Fruit fly (Drosophila melanogaster): ENCODE results near the gene CG43155.

- TF ChIP-seq CG10959 (GFP tag; IDR thresholded peaks at IDR 0.05) (no peak), danr (GFP tag; IDR thresholded peaks at IDR 0.05) (no peak), Sin3A (optimal IDR thresholded peaks at IDR 0.05) (no peak)
These were observed at the start of gene CG43155 for dm6 chrX:11458912-11459836.
